Fruit fly (Drosophila melanogaster) whole organism, embryonic: Measurements from ENCODE around the gene CG7943.
A peak's percentile ranks its signal among the peaks of the same experiment; 100 is the strongest.

ENCODE experiments used
- ATbp ChIP-seq: fragments of 200-800 bp; sonication (Bioruptor generic); optimal IDR thresholded peaks from 2 replicates; lab custom pipeline; 2017; ENCODE audit warnings: missing biosample characterization, mild to moderate bottlenecking, missing genetic modification characterization, missing genetic modification reagents
- Aef1 ChIP-seq: fragments of 200-800 bp; sonication (Bioruptor generic); IDR thresholded peaks from 3 replicates; pipeline ENCODE4 v1.3.6; 2022; ENCODE audit warnings: missing biosample characterization, missing genetic modification characterization
- B-H2 ChIP-seq: fragments of 200-800 bp; sonication (Bioruptor generic); optimal IDR thresholded peaks from 2 replicates; lab custom pipeline; 2018; ENCODE audit warnings: missing biosample characterization, mild to moderate bottlenecking, missing genetic modification characterization
- CG10321 ChIP-seq: fragments of 200-800 bp; sonication (Bioruptor generic); IDR thresholded peaks from 2 replicates; pipeline ENCODE4 v1.3.6; 2022; ENCODE audit warnings: missing biosample characterization, missing genetic modification characterization
- CG11093 ChIP-seq: fragments of 200-800 bp; sonication (Bioruptor generic); IDR thresholded peaks from 3 replicates; pipeline ENCODE4 v1.3.6; 2022; ENCODE audit warnings: missing biosample characterization, missing genetic modification characterization
- CG11504 ChIP-seq: fragments of 200-800 bp; sonication (Bioruptor generic); optimal IDR thresholded peaks from 3 replicates; lab custom pipeline; 2019; ENCODE audit warnings: missing biosample characterization, mild to moderate bottlenecking, missing genetic modification characterization, moderate library complexity
- CG11695 ChIP-seq: fragments of 200-800 bp; sonication (Bioruptor generic); IDR thresholded peaks from 3 replicates; pipeline ENCODE4 v1.3.6; 2022; ENCODE audit warnings: missing biosample characterization, missing genetic modification characterization
- CG11723 ChIP-seq: fragments of 200-800 bp; sonication (Bioruptor generic); optimal IDR thresholded peaks from 2 replicates; lab custom pipeline; 2017; ENCODE audit warnings: missing biosample characterization, mild to moderate bottlenecking, missing genetic modification characterization
- CG12104 ChIP-seq: fragments of 200-800 bp; sonication (Bioruptor generic); optimal IDR thresholded peaks from 3 replicates; lab custom pipeline; 2016; ENCODE audit warnings: missing biosample characterization, missing genetic modification characterization
- CG12299 ChIP-seq: fragments of 200-800 bp; sonication (Bioruptor generic); optimal IDR thresholded peaks from 2 replicates; lab custom pipeline; 2018; ENCODE audit warnings: missing biosample characterization, mild to moderate bottlenecking, missing genetic modification characterization
- CG13287 ChIP-seq: fragments of 200-800 bp; sonication (Bioruptor generic); IDR thresholded peaks from 2 replicates; pipeline ENCODE4 v1.3.6; 2022; ENCODE audit warnings: missing biosample characterization, missing genetic modification characterization; ENCODE audit not compliant: partially characterized antibody
- CG13624 ChIP-seq: fragments of 200-800 bp; sonication (Bioruptor generic); optimal IDR thresholded peaks from 2 replicates; lab custom pipeline; 2016; ENCODE audit warnings: missing biosample characterization, missing genetic modification characterization
- CG15514 ChIP-seq: fragments of 200-800 bp; sonication (Bioruptor generic); optimal IDR thresholded peaks from 3 replicates; lab custom pipeline; 2017; ENCODE audit warnings: missing biosample characterization, missing genetic modification characterization, mild to moderate bottlenecking, moderate library complexity, missing genetic modification reagents
- CG1602 ChIP-seq: fragments of 200-800 bp; sonication (Bioruptor generic); optimal IDR thresholded peaks from 3 replicates; lab custom pipeline; 2016; ENCODE audit warnings: missing biosample characterization, missing genetic modification characterization
- CG2116 ChIP-seq: fragments of 200-800 bp; sonication (Bioruptor generic); optimal IDR thresholded peaks from 3 replicates; lab custom pipeline; 2018; ENCODE audit warnings: missing biosample characterization, mild to moderate bottlenecking, missing genetic modification characterization
- CG2678 ChIP-seq: fragments of 200-800 bp; sonication (Bioruptor generic); optimal IDR thresholded peaks from 3 replicates; lab custom pipeline; 2019; ENCODE audit warnings: missing biosample characterization, mild to moderate bottlenecking, missing genetic modification characterization, moderate library complexity
- CG34376 ChIP-seq: fragments of 200-800 bp; sonication (Bioruptor generic); optimal IDR thresholded peaks from 2 replicates; lab custom pipeline; 2018; ENCODE audit warnings: missing biosample characterization, mild to moderate bottlenecking, missing genetic modification characterization
- CG3847 ChIP-seq: fragments of 200-800 bp; sonication (Bioruptor generic); IDR thresholded peaks from 2 replicates; pipeline ENCODE4 v1.3.6; 2022; ENCODE audit warnings: missing biosample characterization, missing genetic modification characterization
- CrebB ChIP-seq: fragments of 200-800 bp; sonication (Bioruptor generic); optimal IDR thresholded peaks from 3 replicates; lab custom pipeline; 2018; ENCODE audit warnings: missing biosample characterization, mild to moderate bottlenecking, missing genetic modification characterization
- Dfd ChIP-seq, 2 experiments: fragments of >200 bp; optimal IDR thresholded peaks; 2 replicates each; lab custom pipeline; 2017; ENCODE audit warnings: missing biosample characterization in 2 of 2, missing genetic modification characterization in 2 of 2
- Drgx ChIP-seq: fragments of 200-800 bp; sonication (Bioruptor generic); IDR thresholded peaks from 2 replicates; pipeline ENCODE4 v1.3.6; 2022; ENCODE audit warnings: missing biosample characterization, missing genetic modification characterization
- Ets65A ChIP-seq: fragments of 200-800 bp; sonication (Bioruptor generic); peaks from one replicate; lab custom pipeline; 2016; ENCODE audit warnings: missing biosample characterization, missing genetic modification characterization
- GATAe ChIP-seq: fragments of 200-800 bp; sonication (Bioruptor generic); conservative IDR thresholded peaks from 2 replicates; pipeline ENCODE4 v1.3.6; 2022; ENCODE audit warnings: missing biosample characterization, missing genetic modification characterization
- HLH4C ChIP-seq: fragments of 200-800 bp; sonication (Bioruptor generic); IDR thresholded peaks from 3 replicates; pipeline ENCODE4 v1.3.6; 2022; ENCODE audit warnings: missing biosample characterization, missing genetic modification characterization; ENCODE audit not compliant: partially characterized antibody
- HLHmδ ChIP-seq: fragments of 200-800 bp; sonication (Bioruptor generic); optimal IDR thresholded peaks from 2 replicates; lab custom pipeline; 2018; ENCODE audit warnings: missing biosample characterization, mild to moderate bottlenecking, missing genetic modification characterization, moderate library complexity
- Hand ChIP-seq: fragments of 200-800 bp; sonication (Bioruptor generic); optimal IDR thresholded peaks from 2 replicates; lab custom pipeline; 2017; ENCODE audit warnings: mild to moderate bottlenecking, missing biosample characterization, missing genetic modification reagents, missing genetic modification characterization
- Lhr ChIP-seq: fragments of 200-800 bp; sonication (Bioruptor generic); optimal IDR thresholded peaks from 3 replicates; lab custom pipeline; 2017; ENCODE audit warnings: mild to moderate bottlenecking, missing biosample characterization, missing genetic modification reagents, missing genetic modification characterization
- Oli ChIP-seq: fragments of 200-800 bp; sonication (Bioruptor generic); optimal IDR thresholded peaks from 2 replicates; lab custom pipeline; 2018; ENCODE audit warnings: missing biosample characterization, mild to moderate bottlenecking, missing genetic modification characterization, moderate library complexity
- Usf ChIP-seq: fragments of 200-800 bp; sonication (Bioruptor generic); optimal IDR thresholded peaks from 2 replicates; lab custom pipeline; 2017; ENCODE audit warnings: missing genotype, missing biosample characterization, missing genetic modification characterization
- YL-1 ChIP-seq: fragments of 200-800 bp; sonication (Bioruptor generic); optimal IDR thresholded peaks from 3 replicates; lab custom pipeline; 2017; ENCODE audit warnings: missing biosample characterization, mild to moderate bottlenecking, missing genetic modification characterization
- br ChIP-seq: fragments of >200 bp; optimal IDR thresholded peaks from 2 replicates; lab custom pipeline; 2017
- cato ChIP-seq: fragments of 200-800 bp; sonication (Bioruptor generic); optimal IDR thresholded peaks from 2 replicates; lab custom pipeline; 2016; ENCODE audit warnings: missing biosample characterization, missing genetic modification characterization, borderline replicate concordance
- caup ChIP-seq: fragments of 200-800 bp; sonication (Bioruptor generic); optimal IDR thresholded peaks from 3 replicates; lab custom pipeline; 2017; ENCODE audit warnings: missing biosample characterization, mild to moderate bottlenecking, missing genetic modification characterization, moderate library complexity; ENCODE audit not compliant: severe bottlenecking
- corto ChIP-seq: fragments of 200-800 bp; sonication (Bioruptor generic); optimal IDR thresholded peaks from 2 replicates; lab custom pipeline; 2016; ENCODE audit warnings: missing biosample characterization, mild to moderate bottlenecking, missing genetic modification characterization, moderate library complexity
- crc ChIP-seq: fragments of 200-800 bp; sonication (Bioruptor generic); optimal IDR thresholded peaks from 2 replicates; lab custom pipeline; 2016; ENCODE audit warnings: missing biosample characterization, missing genetic modification characterization
- crol ChIP-seq: fragments of 200-800 bp; sonication (Bioruptor generic); IDR thresholded peaks from 2 replicates; pipeline ENCODE4 v1.3.6; 2022; ENCODE audit warnings: missing biosample characterization, missing genetic modification characterization
- disco-r ChIP-seq: fragments of 200-800 bp; sonication (Bioruptor generic); optimal IDR thresholded peaks from 2 replicates; lab custom pipeline; 2016; ENCODE audit warnings: missing biosample characterization, missing genetic modification characterization
- dm ChIP-seq: fragments of 200-800 bp; sonication (Bioruptor generic); optimal IDR thresholded peaks from 3 replicates; lab custom pipeline; 2016; ENCODE audit warnings: missing biosample characterization, missing genetic modification characterization
- fd3F ChIP-seq: fragments of 200-800 bp; sonication (Bioruptor generic); optimal IDR thresholded peaks from 2 replicates; lab custom pipeline; 2018; ENCODE audit warnings: missing biosample characterization, mild to moderate bottlenecking, missing genetic modification characterization, moderate library complexity
- fd64A ChIP-seq: fragments of 200-800 bp; sonication (Bioruptor generic); optimal IDR thresholded peaks from 3 replicates; lab custom pipeline; 2018; ENCODE audit warnings: missing biosample characterization, mild to moderate bottlenecking, missing genetic modification characterization
- lbe ChIP-seq: fragments of 200-800 bp; sonication (Bioruptor generic); optimal IDR thresholded peaks from 2 replicates; lab custom pipeline; 2016; ENCODE audit warnings: missing biosample characterization, mild to moderate bottlenecking, missing genetic modification characterization
- pho ChIP-seq: fragments of 200-800 bp; sonication (Bioruptor generic); optimal IDR thresholded peaks from 2 replicates; lab custom pipeline; 2016; ENCODE audit warnings: missing biosample characterization, missing genetic modification characterization
- shn ChIP-seq: fragments of 200-800 bp; sonication (Bioruptor generic); optimal IDR thresholded peaks from 3 replicates; lab custom pipeline; 2016; ENCODE audit warnings: missing biosample characterization, missing genetic modification characterization
- slou ChIP-seq: fragments of 200-800 bp; sonication (Bioruptor generic); optimal IDR thresholded peaks from 3 replicates; lab custom pipeline; 2016; ENCODE audit warnings: missing biosample characterization, missing genetic modification characterization
- sob ChIP-seq: fragments of 200-800 bp; sonication (Bioruptor generic); IDR thresholded peaks from 2 replicates; pipeline ENCODE4 v1.3.6; 2022; ENCODE audit warnings: missing biosample characterization, missing genetic modification characterization
- sug ChIP-seq: fragments of 200-800 bp; optimal IDR thresholded peaks from 2 replicates; lab custom pipeline; 2019; ENCODE audit warnings: missing biosample characterization, mild to moderate bottlenecking, missing genetic modification characterization, moderate library complexity
- tna ChIP-seq: fragments of 200-800 bp; sonication (Bioruptor generic); IDR thresholded peaks from 2 replicates; pipeline ENCODE4 v1.3.6; 2022; ENCODE audit warnings: missing biosample characterization, missing genetic modification characterization; ENCODE audit not compliant: partially characterized antibody
- toy ChIP-seq: fragments of 200-800 bp; sonication (Bioruptor generic); IDR thresholded peaks from 2 replicates; pipeline ENCODE4 v1.3.6; 2022; ENCODE audit warnings: missing biosample characterization, missing genetic modification characterization
- vnd ChIP-seq: fragments of 200-800 bp; sonication (Bioruptor generic); IDR thresholded peaks from 3 replicates; pipeline ENCODE4 v1.3.6; 2022; ENCODE audit warnings: missing biosample characterization, missing genetic modification characterization; ENCODE audit not compliant: partially characterized antibody
- z ChIP-seq: fragments of 200-800 bp; sonication (Bioruptor generic); IDR thresholded peaks from 3 replicates; pipeline ENCODE4 v1.3.6; 2022; ENCODE audit warnings: missing biosample characterization, missing genetic modification characterization

CG7943 gene

dm6 chr3R:30056592-30057135 lies 10.4 kb downstream of the CG7943 start, which contains the start of the genes CG7950 and Rpp14a (continued):
- peak; percentile 75 for TF ChIP-seq CG2678
- peak; percentile 60 for TF ChIP-seq Oli (tag; lab: Kevin White, UChicago)
- peak; percentile 26; the same call in 1 of the 2 replicates for TF ChIP-seq CG13287 (GFP tag; lab: Robert Waterston, UW)
- TF ChIP-seq YL-1 (GFP tag; lab: Kevin White, UChicago), result peak; percentile 83
- no peak for TF ChIP-seq Dfd (GFP tag; optimal IDR thresholded peaks at IDR 0.05; lab: Kevin White, UChicago)
- peak; percentile 14 for TF ChIP-seq corto (GFP tag; lab: Kevin White, UChicago)
- TF ChIP-seq CG2116 (GFP tag; lab: Kevin White, UChicago), result peak; percentile 64
- TF ChIP-seq CG13624 (GFP tag; lab: Kevin White, UChicago), result peak; percentile 73
- TF ChIP-seq fd64A (GFP tag; lab: Kevin White, UChicago), result no peak
- TF ChIP-seq CG11093 (GFP tag; lab: Robert Waterston, UW), result no peak
- no peak for TF ChIP-seq Hand (GFP tag; lab: Kevin White, UChicago)
- peak; percentile 69 for TF ChIP-seq dm (GFP tag; lab: Kevin White, UChicago)
- peak; percentile 84 for TF ChIP-seq CG1602 (GFP tag; lab: Kevin White, UChicago)
- TF ChIP-seq CG12299 (tag; lab: Kevin White, UChicago), result peak; percentile 79
- TF ChIP-seq CG15514 (GFP tag; lab: Kevin White, UChicago), result peak; percentile 92
- TF ChIP-seq Usf (GFP tag; lab: Kevin White, UChicago), result peak; percentile 27
- TF ChIP-seq sob, result peak; percentile 76
- peak; percentile 83 for TF ChIP-seq CrebB (tag; lab: Kevin White, UChicago)
- peak; percentile 69 for TF ChIP-seq fd3F (GFP tag; lab: Kevin White, UChicago)
- peak; percentile 88 for TF ChIP-seq shn
- peak; percentile 85 for TF ChIP-seq pho
- peak; percentile 15 for TF ChIP-seq disco-r (GFP tag; lab: Kevin White, UChicago)
- TF ChIP-seq Lhr (GFP tag; lab: Kevin White, UChicago), result peak; percentile 48
- no peak for TF ChIP-seq vnd (GFP tag; lab: Robert Waterston, UW)
- TF ChIP-seq B-H2, result peak; percentile 85
- TF ChIP-seq CG12104 (GFP tag; lab: Kevin White, UChicago), result no peak
- TF ChIP-seq caup (GFP tag; lab: Kevin White, UChicago), result peak; percentile 69
- peak; percentile 66 for TF ChIP-seq CG11504 (tag; lab: Kevin White, UChicago)
- 0 out of 2 replicates have a peak, but pooled peaks have one; percentile 20 for TF ChIP-seq crol (GFP tag; lab: Robert Waterston, UW)
- peak; percentile 58 for TF ChIP-seq cato (GFP tag; lab: Kevin White, UChicago)
- peak; percentile 61; the same call in 2 of the 3 replicates for TF ChIP-seq CG11695 (GFP tag; lab: Robert Waterston, UW)
- peak; percentile 58 for TF ChIP-seq CG34376
- TF ChIP-seq sug (tag; lab: Kevin White, UChicago), result peak; percentile 83
- peak; percentile 82 for TF ChIP-seq CG3847
- TF ChIP-seq slou, result peak; percentile 43
- peak; percentile 93 for TF ChIP-seq Ets65A (GFP tag; lab: Kevin White, UChicago)
- peak; percentile 82 for TF ChIP-seq Aef1
- no peak for TF ChIP-seq HLHmδ
- no peak for TF ChIP-seq br (lab: Kevin White, UChicago)
- peak; percentile 80 for TF ChIP-seq Drgx
- no peak for TF ChIP-seq HLH4C (GFP tag; lab: Robert Waterston, UW)
- peak; percentile 87 for TF ChIP-seq lbe (GFP tag; lab: Kevin White, UChicago)
- peak; percentile 38 for TF ChIP-seq crc
- 0 out of 2 replicates have a peak, but pooled peaks have one; percentile 41 for TF ChIP-seq CG10321 (GFP tag; lab: Robert Waterston, UW)
- TF ChIP-seq CG11723 (GFP tag; lab: Kevin White, UChicago), result peak; percentile 46
- TF ChIP-seq tna, result no peak
- no peak for TF ChIP-seq toy (GFP tag; lab: Robert Waterston, UW)
- TF ChIP-seq GATAe (GFP tag; lab: Robert Waterston, UW), result no peak
- peak; percentile 35 for TF ChIP-seq ATbp (GFP tag; lab: Kevin White, UChicago)
- TF ChIP-seq z (GFP tag; lab: Robert Waterston, UW), result peak; percentile 21; the same call in 1 of the 3 replicates
